Fruit fly (Drosophila melanogaster): ENCODE measurements around the gene CG9154.

The CG9154 gene

dm6 chr2L:6037830-6038229 lies 32.7 kb downstream of the CG9154 start, which contains the start of the genes CG9117 and CG31643 (continued):
- TF ChIP-seq Oli (tag; optimal IDR thresholded peaks at IDR 0.05): peak; percentile 2
- peak; percentile 10 for TF ChIP-seq Elba2 (GFP tag; optimal IDR thresholded peaks at IDR 0.05)
- TF ChIP-seq gcm (GFP tag; optimal IDR thresholded peaks at IDR 0.05): no peak
- TF ChIP-seq CG17328 (GFP tag; IDR thresholded peaks at IDR 0.05): peak; percentile 31; the same call in 1 of the 2 replicates
- TF ChIP-seq tx (GFP tag; optimal IDR thresholded peaks at IDR 0.05): peak; percentile 58
- TF ChIP-seq CG12769 (tag; optimal IDR thresholded peaks at IDR 0.05): no peak
- no peak for TF ChIP-seq sr (GFP tag; IDR thresholded peaks at IDR 0.05)
- peak; percentile 32 for TF ChIP-seq CG15696 (tag; optimal IDR thresholded peaks at IDR 0.05)
- peak; percentile 48 for TF ChIP-seq Fer3 (tag; optimal IDR thresholded peaks at IDR 0.05)
- 0 out of 3 replicates have a peak, but pooled peaks have one; percentile 31 for TF ChIP-seq ci (GFP tag; IDR thresholded peaks at IDR 0.05)
- no peak for TF ChIP-seq tap (tag; optimal IDR thresholded peaks at IDR 0.05)
- TF ChIP-seq CG15269 (tag; optimal IDR thresholded peaks at IDR 0.05): no peak
- TF ChIP-seq toy (GFP tag; IDR thresholded peaks at IDR 0.05): no peak
- peak; percentile 91 for TF ChIP-seq Ets65A (GFP tag)
- TF ChIP-seq CG1024 (GFP tag; IDR thresholded peaks at IDR 0.05): no peak
- no peak for TF ChIP-seq Hr78 (GFP tag; optimal IDR thresholded peaks at IDR 0.05)
- peak; percentile 55 for TF ChIP-seq CG7786 (GFP tag; optimal IDR thresholded peaks at IDR 0.05)
- TF ChIP-seq CG16863 (GFP tag; optimal IDR thresholded peaks at IDR 0.05): peak; percentile 49
- no peak for TF ChIP-seq ttk (GFP tag; IDR thresholded peaks at IDR 0.05)
- TF ChIP-seq nerfin-2 (GFP tag; IDR thresholded peaks at IDR 0.05; ENCODE audit: partially characterized antibody): no peak
- TF ChIP-seq CG10321 (GFP tag; IDR thresholded peaks at IDR 0.05): no peak
- TF ChIP-seq HmgZ (tag; optimal IDR thresholded peaks at IDR 0.05): peak; percentile 78
- peak; percentile 10 for TF ChIP-seq Nf-YB (GFP tag; optimal IDR thresholded peaks at IDR 0.05)
- TF ChIP-seq CG13775 (GFP tag; optimal IDR thresholded peaks at IDR 0.05): peak; percentile 56
- no peak for TF ChIP-seq Dfd (GFP tag; optimal IDR thresholded peaks at IDR 0.05)
- no peak for TF ChIP-seq H15 (GFP tag; IDR thresholded peaks at IDR 0.05)
- TF ChIP-seq CG12391 (tag; optimal IDR thresholded peaks at IDR 0.05): peak; percentile 76
- TF ChIP-seq Ptx1 (GFP tag; IDR thresholded peaks at IDR 0.05): no peak
- no peak for TF ChIP-seq otp (GFP tag; IDR thresholded peaks at IDR 0.05)
- no peak for TF ChIP-seq D19A (tag; optimal IDR thresholded peaks at IDR 0.05)
- TF ChIP-seq gce (GFP tag; IDR thresholded peaks at IDR 0.05): no peak
- TF ChIP-seq Bgb (GFP tag; IDR thresholded peaks at IDR 0.05; ENCODE audit: partially characterized antibody): no peak
- no peak for TF ChIP-seq CG12071 (GFP tag; optimal IDR thresholded peaks at IDR 0.05)
- peak; percentile 23 for TF ChIP-seq CG7928 (GFP tag; optimal IDR thresholded peaks at IDR 0.05)
- TF ChIP-seq unpg (GFP tag; optimal IDR thresholded peaks at IDR 0.05): no peak
- no peak for TF ChIP-seq CG16815 (GFP tag; optimal IDR thresholded peaks at IDR 0.05)
- peak; percentile 32 for TF ChIP-seq cwo (GFP tag; optimal IDR thresholded peaks at IDR 0.05)
- no peak for TF ChIP-seq MESR4 (GFP tag; optimal IDR thresholded peaks at IDR 0.05)
- TF ChIP-seq Vsx1 (GFP tag; optimal IDR thresholded peaks at IDR 0.05): no peak
- TF ChIP-seq CG4282 (GFP tag; optimal IDR thresholded peaks at IDR 0.05): no peak
- TF ChIP-seq CG4424 (GFP tag; optimal IDR thresholded peaks at IDR 0.05): no peak
- TF ChIP-seq salm (tag; optimal IDR thresholded peaks at IDR 0.05): no peak
- peak; percentile 57 for TF ChIP-seq CG2712 (tag; optimal IDR thresholded peaks at IDR 0.05)
- no peak for TF ChIP-seq CG14014 (GFP tag; IDR thresholded peaks at IDR 0.05)
- TF ChIP-seq Aef1 (GFP tag; IDR thresholded peaks at IDR 0.05): no peak
- TF ChIP-seq Antp (GFP tag; optimal IDR thresholded peaks at IDR 0.05): peak; percentile 46
- TF ChIP-seq Eip74EF (GFP tag; optimal IDR thresholded peaks at IDR 0.05): no peak
- TF ChIP-seq Tbp (GFP tag; optimal IDR thresholded peaks at IDR 0.05): no peak
- peak; percentile 78 for TF ChIP-seq mam (GFP tag; optimal IDR thresholded peaks at IDR 0.05)
- no peak for TF ChIP-seq fd102C (GFP tag; optimal IDR thresholded peaks at IDR 0.05)
- TF ChIP-seq chm (GFP tag; IDR thresholded peaks at IDR 0.05): no peak
